Worm (Caenorhabditis elegans): Measurements from ENCODE around the gene psr-1.

Gene psr-1

DNA sequence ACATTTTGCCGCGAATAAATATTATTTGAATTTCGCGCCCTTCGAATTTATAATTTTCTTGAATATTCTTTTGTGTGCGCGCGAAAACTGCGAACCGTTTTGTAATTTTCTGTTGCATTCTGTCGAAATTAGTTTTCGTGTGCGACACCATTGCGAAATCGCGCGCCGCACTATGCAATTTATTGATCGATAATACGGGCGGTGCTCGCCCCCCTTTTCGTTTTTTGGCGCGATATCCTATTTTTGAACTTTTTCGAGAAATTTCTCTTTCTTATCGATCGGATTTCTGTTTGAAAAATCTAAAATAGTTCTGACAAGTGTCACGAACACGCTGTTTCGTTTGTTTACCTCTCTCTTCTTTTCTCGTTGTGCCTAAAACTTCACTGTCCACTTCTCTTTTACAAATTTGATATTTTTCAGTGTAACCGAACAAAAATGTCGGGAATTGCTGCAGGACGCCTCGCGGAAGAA, 2.4 kb upstream of the psr-1 start, which contains the start of gene ubc-9 (continued):
- no peak for TF ChIP-seq ztf-22 (GFP tag; optimal IDR thresholded peaks at IDR 0.05)
- TF ChIP-seq sdz-38 (tag; optimal IDR thresholded peaks at IDR 0.05) = no peak
- no peak for TF ChIP-seq F57C9.4 (tag; optimal IDR thresholded peaks at IDR 0.05)
- peak; percentile 74 for TF ChIP-seq athp-1 (tag; optimal IDR thresholded peaks at IDR 0.05)
- TF ChIP-seq ceh-100 (GFP tag; IDR thresholded peaks at IDR 0.05) = peak; percentile 85
- peak; percentile 3 for TF ChIP-seq repo-1 (tag; optimal IDR thresholded peaks at IDR 0.05)
- TF ChIP-seq Y56A3A.18 (GFP tag; IDR thresholded peaks at IDR 0.05) = no peak
- TF ChIP-seq ztf-18 (tag; optimal IDR thresholded peaks at IDR 0.05) = peak; percentile 67
- TF ChIP-seq lir-1 (GFP tag; conservative IDR thresholded peaks at IDR 0.05) = peak; percentile 59; the same call in 1 of the 2 replicates
- peak; percentile 83; the same call in 1 of the 2 replicates for TF ChIP-seq C17E4.6 (GFP tag; IDR thresholded peaks at IDR 0.05)
- TF ChIP-seq F52B5.7 (tag; optimal IDR thresholded peaks at IDR 0.05) = no peak
- no peak for TF ChIP-seq F55B11.4 (tag; optimal IDR thresholded peaks at IDR 0.05; ENCODE audit: borderline replicate concordance, insufficient read depth)
- no peak for TF ChIP-seq F37B4.10 (GFP tag; IDR thresholded peaks at IDR 0.05)
- peak; percentile 91 for TF ChIP-seq lin-54 (GFP tag; optimal IDR thresholded peaks at IDR 0.05)
- TF ChIP-seq him-1 (tag; optimal IDR thresholded peaks at IDR 0.05) = peak; percentile 18
- no peak for TF ChIP-seq snpc-1.1 (tag; optimal IDR thresholded peaks at IDR 0.05; ENCODE audit: insufficient read depth)
- TF ChIP-seq cebp-2 (GFP tag; IDR thresholded peaks at IDR 0.05) = no peak
- TF ChIP-seq nhr-90 (tag; optimal IDR thresholded peaks at IDR 0.05) = peak; percentile 6
- TF ChIP-seq dox-1 (GFP tag; IDR thresholded peaks at IDR 0.05) = peak; percentile 92
- peak; percentile 84 for TF ChIP-seq dpl-1 (GFP tag; optimal IDR thresholded peaks at IDR 0.05)
- TF ChIP-seq Y53G8AR.9 (GFP tag; conservative IDR thresholded peaks at IDR 0.05) = peak; percentile 80
- peak; percentile 4 for TF ChIP-seq atf-7 (tag; optimal IDR thresholded peaks at IDR 0.05)
- peak; percentile 10 to 56 (median 54) for TF ChIP-seq lin-35 (GFP tag; optimal IDR thresholded peaks at IDR 0.05)
- TF ChIP-seq K12H6.12 (tag; optimal IDR thresholded peaks at IDR 0.05) = peak; percentile 54
- TF ChIP-seq pha-4 (tag; optimal IDR thresholded peaks at IDR 0.05) = no peak
- no peak for TF ChIP-seq mel-28 (tag; optimal IDR thresholded peaks at IDR 0.05; ENCODE audit: borderline replicate concordance)
- TF ChIP-seq nhr-80 (tag; optimal IDR thresholded peaks at IDR 0.05) = peak; percentile 46
- peak; percentile 53; the same call in 1 of the 2 replicates for TF ChIP-seq attf-6 (GFP tag; IDR thresholded peaks at IDR 0.05)
- peak; percentile 90 for TF ChIP-seq madf-8 (GFP tag; conservative IDR thresholded peaks at IDR 0.05)
- peak; percentile 52 for TF ChIP-seq F49E8.2 (tag; optimal IDR thresholded peaks at IDR 0.05; ENCODE audit: insufficient read depth)
- TF ChIP-seq hsf-1 (GFP tag; IDR thresholded peaks at IDR 0.05) = peak; percentile 95
- no peak for TF ChIP-seq let-526 (GFP tag; IDR thresholded peaks at IDR 0.05)
- TF ChIP-seq sptf-2 (GFP tag; optimal IDR thresholded peaks at IDR 0.05) = no peak
- TF ChIP-seq die-1 (tag; optimal IDR thresholded peaks at IDR 0.05) = peak; percentile 1
- TF ChIP-seq ZK185.1 (tag; optimal IDR thresholded peaks at IDR 0.05; ENCODE audit: poor library complexity, severe bottlenecking) = peak; percentile 57
- TF ChIP-seq B0035.1 (tag; optimal IDR thresholded peaks at IDR 0.05) = no peak
- TF ChIP-seq nfya-1 (tag; optimal IDR thresholded peaks at IDR 0.05; ENCODE audit: borderline replicate concordance, insufficient read depth) = no peak
- peak; percentile 70 for TF ChIP-seq Y67H2A.10 (GFP tag; conservative IDR thresholded peaks at IDR 0.05)
- peak; percentile 89 for TF ChIP-seq madf-3 (GFP tag; IDR thresholded peaks at IDR 0.05)
- peak in 1 of 2 experiments; percentile 31 for TF ChIP-seq let-607 (tag; optimal IDR thresholded peaks at IDR 0.05)
- TF ChIP-seq ceh-91 (GFP tag; IDR thresholded peaks at IDR 0.05) = peak; percentile 83
- peak; percentile 81 for TF ChIP-seq mcd-1 (GFP tag; IDR thresholded peaks at IDR 0.05)
- TF ChIP-seq egrh-3 (GFP tag; IDR thresholded peaks at IDR 0.05) = peak; percentile 65; the same call in 1 of the 2 replicates
- TF ChIP-seq nfya-2 (GFP tag; IDR thresholded peaks at IDR 0.05) = no peak
- TF ChIP-seq Y79H2A.3 (GFP tag; conservative IDR thresholded peaks at IDR 0.05) = no peak
- peak; percentile 82 for TF ChIP-seq lsl-1 (GFP tag; optimal IDR thresholded peaks at IDR 0.05)
- TF ChIP-seq ceh-40 (GFP tag; IDR thresholded peaks at IDR 0.05) = no peak
- peak; percentile 81 for TF ChIP-seq B0336.3 (GFP tag; IDR thresholded peaks at IDR 0.05)
